Fruit fly (Drosophila melanogaster) whole organism, prepupa: ENCODE measurements around the gene Drsl5.
A peak's percentile ranks its signal among the peaks of the same experiment; 100 is the strongest.

Experiments used
- Blimp-1 ChIP-seq: fragments of 200-800 bp; sonication (Bioruptor generic); optimal IDR thresholded peaks from 3 replicates; lab custom pipeline; 2017; ENCODE audit warnings: missing biosample characterization, missing genetic modification characterization, mild to moderate bottlenecking, moderate library complexity, missing genetic modification reagents
- CG10631 ChIP-seq: fragments of 200-800 bp; sonication (Bioruptor generic); optimal IDR thresholded peaks from 2 replicates; lab custom pipeline; 2016; ENCODE audit warnings: missing biosample characterization, missing genetic modification characterization
- CG10669 ChIP-seq: fragments of 200-800 bp; sonication (Bioruptor generic); optimal IDR thresholded peaks from 3 replicates; lab custom pipeline; 2018; ENCODE audit warnings: missing biosample characterization, mild to moderate bottlenecking, missing genetic modification characterization, moderate library complexity
- CG11294 ChIP-seq: fragments of 200-800 bp; sonication (Bioruptor generic); IDR thresholded peaks from 2 replicates; pipeline ENCODE4 v1.3.6; 2022; ENCODE audit warnings: missing biosample characterization, missing genetic modification characterization
- CG11902 ChIP-seq: fragments of 200-800 bp; sonication (Bioruptor generic); optimal IDR thresholded peaks from 3 replicates; lab custom pipeline; 2016; ENCODE audit warnings: missing biosample characterization, missing genetic modification characterization
- CG15336 ChIP-seq: fragments of 200-800 bp; sonication (Bioruptor generic); IDR thresholded peaks from 2 replicates; pipeline ENCODE4 v1.3.6; 2022; ENCODE audit warnings: missing biosample characterization, missing genetic modification characterization
- CG16779 ChIP-seq: fragments of 200-800 bp; sonication (Bioruptor generic); optimal IDR thresholded peaks from 3 replicates; lab custom pipeline; 2017; ENCODE audit warnings: missing biosample characterization, mild to moderate bottlenecking, missing genetic modification characterization
- CG3032 ChIP-seq: fragments of 200-800 bp; optimal IDR thresholded peaks from 2 replicates; lab custom pipeline; 2019; ENCODE audit warnings: missing biosample characterization, mild to moderate bottlenecking, missing genetic modification characterization, moderate library complexity
- CG31627 ChIP-seq: fragments of 200-800 bp; sonication (Bioruptor generic); optimal IDR thresholded peaks from 3 replicates; lab custom pipeline; 2016; ENCODE audit warnings: missing biosample characterization, missing genetic modification characterization
- CG32006 ChIP-seq: fragments of 200-800 bp; sonication (Bioruptor generic); optimal IDR thresholded peaks from 3 replicates; lab custom pipeline; 2017; ENCODE audit warnings: missing biosample characterization, mild to moderate bottlenecking, missing genetic modification characterization
- CG34406 ChIP-seq: fragments of 200-800 bp; sonication (Bioruptor generic); optimal IDR thresholded peaks from 3 replicates; lab custom pipeline; 2016; ENCODE audit warnings: missing biosample characterization, missing genetic modification characterization
- CG3919 ChIP-seq: fragments of 200-800 bp; sonication (Bioruptor generic); optimal IDR thresholded peaks from 3 replicates; lab custom pipeline; 2016; ENCODE audit warnings: missing biosample characterization, missing genetic modification characterization
- CG6163 ChIP-seq: fragments of 200-800 bp; sonication (Bioruptor generic); IDR thresholded peaks from 3 replicates; pipeline ENCODE4 v1.3.6; 2022; ENCODE audit warnings: missing biosample characterization, missing genetic modification characterization
- CG6276 ChIP-seq: fragments of 200-800 bp; sonication (Bioruptor generic); optimal IDR thresholded peaks from 2 replicates; lab custom pipeline; 2017; ENCODE audit warnings: missing biosample characterization, mild to moderate bottlenecking, missing genetic modification characterization
- CG6792 ChIP-seq: fragments of 200-800 bp; sonication (Bioruptor generic); optimal IDR thresholded peaks from 3 replicates; lab custom pipeline; 2016; ENCODE audit warnings: missing biosample characterization, missing genetic modification characterization
- CG6854 ChIP-seq: fragments of 200-800 bp; sonication (Bioruptor generic); optimal IDR thresholded peaks from 2 replicates; lab custom pipeline; 2017; ENCODE audit warnings: missing biosample characterization, mild to moderate bottlenecking, missing genetic modification characterization
- CG7368 ChIP-seq: fragments of 200-800 bp; sonication (Bioruptor generic); optimal IDR thresholded peaks from 3 replicates; lab custom pipeline; 2016; ENCODE audit warnings: missing biosample characterization, missing genetic modification characterization
- CG8119 ChIP-seq: fragments of 200-800 bp; sonication (Bioruptor generic); IDR thresholded peaks from 3 replicates; pipeline ENCODE4 v1.3.6; 2022; ENCODE audit warnings: missing biosample characterization, missing genetic modification characterization
- CG8319 ChIP-seq: fragments of 200-800 bp; sonication (Bioruptor generic); optimal IDR thresholded peaks from 3 replicates; lab custom pipeline; 2016; ENCODE audit warnings: missing biosample characterization, missing genetic modification characterization
- CG8632 ChIP-seq: fragments of 200-800 bp; sonication (Bioruptor generic); optimal IDR thresholded peaks from 3 replicates; lab custom pipeline; 2016; ENCODE audit warnings: missing biosample characterization, missing genetic modification characterization
- CG9139 ChIP-seq: fragments of 200-800 bp; sonication (Bioruptor generic); optimal IDR thresholded peaks from 3 replicates; lab custom pipeline; 2017; ENCODE audit warnings: missing biosample characterization, mild to moderate bottlenecking, missing genetic modification characterization
- Eip75B ChIP-seq: fragments of 200-800 bp; sonication (Bioruptor generic); optimal IDR thresholded peaks from 3 replicates; lab custom pipeline; 2016; ENCODE audit warnings: missing biosample characterization, missing genetic modification characterization
- Eip78C ChIP-seq: fragments of 200-800 bp; sonication (Bioruptor generic); peaks from one replicate; lab custom pipeline; 2016; ENCODE audit warnings: missing biosample characterization, missing genetic modification characterization
- Eip93F ChIP-seq: fragments of 200-800 bp; sonication (Bioruptor generic); optimal IDR thresholded peaks from 2 replicates; lab custom pipeline; 2016; ENCODE audit warnings: missing biosample characterization, mild to moderate bottlenecking, missing genetic modification characterization
- Ets96B ChIP-seq: fragments of 200-800 bp; optimal IDR thresholded peaks from 2 replicates; lab custom pipeline; 2019; ENCODE audit warnings: missing biosample characterization, mild to moderate bottlenecking, missing genetic modification characterization, moderate library complexity
- Gug ChIP-seq: fragments of 200-800 bp; sonication (Bioruptor generic); IDR thresholded peaks from 2 replicates; pipeline ENCODE4 v1.3.6; 2022; ENCODE audit warnings: missing biosample characterization, missing genetic modification characterization
- Hr39 ChIP-seq: fragments of 200-800 bp; sonication (Bioruptor generic); optimal IDR thresholded peaks from 2 replicates; lab custom pipeline; 2016; ENCODE audit warnings: missing biosample characterization, missing genetic modification characterization
- Hr4 ChIP-seq: fragments of 200-800 bp; sonication (Bioruptor generic); optimal IDR thresholded peaks from 3 replicates; lab custom pipeline; 2016; ENCODE audit warnings: missing biosample characterization, missing genetic modification characterization
- Lpt ChIP-seq: fragments of 200-800 bp; sonication (Bioruptor generic); optimal IDR thresholded peaks from 3 replicates; lab custom pipeline; 2016; ENCODE audit warnings: missing biosample characterization, missing genetic modification characterization
- Met ChIP-seq: fragments of 200-800 bp; sonication (Bioruptor generic); optimal IDR thresholded peaks from 3 replicates; lab custom pipeline; 2016; ENCODE audit warnings: missing biosample characterization, missing genetic modification characterization
- OdsH ChIP-seq: fragments of 200-800 bp; sonication (Bioruptor generic); optimal IDR thresholded peaks from 3 replicates; lab custom pipeline; 2016; ENCODE audit warnings: missing biosample characterization, missing genetic modification characterization
- Sox102F ChIP-seq: fragments of 200-800 bp; sonication (Bioruptor generic); optimal IDR thresholded peaks from 2 replicates; lab custom pipeline; 2016; ENCODE audit warnings: missing biosample characterization, mild to moderate bottlenecking, missing genetic modification characterization
- Sox14 ChIP-seq: fragments of 200-800 bp; sonication (Bioruptor generic); optimal IDR thresholded peaks from 3 replicates; lab custom pipeline; 2016; ENCODE audit warnings: missing biosample characterization, missing genetic modification characterization
- Sox15 ChIP-seq: fragments of 200-800 bp; sonication (Bioruptor generic); optimal IDR thresholded peaks from 3 replicates; lab custom pipeline; 2016; ENCODE audit warnings: missing biosample characterization, missing genetic modification characterization
- achi ChIP-seq: fragments of 200-800 bp; sonication (Bioruptor generic); optimal IDR thresholded peaks from 3 replicates; lab custom pipeline; 2016; ENCODE audit warnings: missing biosample characterization, missing genetic modification characterization
- acj6 ChIP-seq: fragments of 200-800 bp; sonication (Bioruptor generic); optimal IDR thresholded peaks from 3 replicates; lab custom pipeline; 2016; ENCODE audit warnings: missing biosample characterization, missing genetic modification characterization
- cyc ChIP-seq: fragments of 200-800 bp; sonication (Bioruptor generic); optimal IDR thresholded peaks from 3 replicates; lab custom pipeline; 2016; ENCODE audit warnings: missing biosample characterization, missing genetic modification characterization
- dsx ChIP-seq: fragments of 200-800 bp; optimal IDR thresholded peaks from 3 replicates; lab custom pipeline; 2019; ENCODE audit warnings: missing biosample characterization, mild to moderate bottlenecking, missing genetic modification characterization, moderate library complexity; ENCODE audit not compliant: poor library complexity, severe bottlenecking
- eg ChIP-seq: fragments of 200-800 bp; sonication (Bioruptor generic); IDR thresholded peaks from 3 replicates; pipeline ENCODE4 v1.3.6; 2022; ENCODE audit warnings: missing biosample characterization, missing genetic modification characterization
- esn ChIP-seq: fragments of 200-800 bp; sonication (Bioruptor generic); optimal IDR thresholded peaks from 2 replicates; lab custom pipeline; 2016; ENCODE audit warnings: missing biosample characterization, mild to moderate bottlenecking, missing genetic modification characterization, moderate library complexity
- fd59A ChIP-seq: fragments of 200-800 bp; sonication (Bioruptor generic); optimal IDR thresholded peaks from 2 replicates; lab custom pipeline; 2017; ENCODE audit warnings: missing biosample characterization, mild to moderate bottlenecking, missing genetic modification characterization, missing genetic modification reagents
- fd85E ChIP-seq: fragments of 200-800 bp; sonication (Bioruptor generic); optimal IDR thresholded peaks from 3 replicates; lab custom pipeline; 2016; ENCODE audit warnings: missing biosample characterization, missing genetic modification characterization
- fkh ChIP-seq: fragments of 200-800 bp; sonication (Bioruptor generic); optimal IDR thresholded peaks from 3 replicates; lab custom pipeline; 2017; ENCODE audit warnings: missing biosample characterization, mild to moderate bottlenecking, missing genetic modification characterization, moderate library complexity
- lz ChIP-seq: fragments of 200-800 bp; sonication (Bioruptor generic); optimal IDR thresholded peaks from 3 replicates; lab custom pipeline; 2016; ENCODE audit warnings: missing biosample characterization, missing genetic modification characterization
- pdm3 ChIP-seq: fragments of 200-800 bp; sonication (Bioruptor generic); optimal IDR thresholded peaks from 3 replicates; lab custom pipeline; 2016; ENCODE audit warnings: missing biosample characterization, missing genetic modification characterization
- svp ChIP-seq: fragments of 200-800 bp; sonication (Bioruptor generic); peaks from one replicate; lab custom pipeline; 2016; ENCODE audit warnings: missing biosample characterization, missing genetic modification characterization
- vri ChIP-seq: fragments of 200-800 bp; sonication (Bioruptor generic); optimal IDR thresholded peaks from 3 replicates; lab custom pipeline; 2016; ENCODE audit warnings: missing biosample characterization, mild to moderate bottlenecking, missing genetic modification characterization

Drsl5 gene

DNA sequence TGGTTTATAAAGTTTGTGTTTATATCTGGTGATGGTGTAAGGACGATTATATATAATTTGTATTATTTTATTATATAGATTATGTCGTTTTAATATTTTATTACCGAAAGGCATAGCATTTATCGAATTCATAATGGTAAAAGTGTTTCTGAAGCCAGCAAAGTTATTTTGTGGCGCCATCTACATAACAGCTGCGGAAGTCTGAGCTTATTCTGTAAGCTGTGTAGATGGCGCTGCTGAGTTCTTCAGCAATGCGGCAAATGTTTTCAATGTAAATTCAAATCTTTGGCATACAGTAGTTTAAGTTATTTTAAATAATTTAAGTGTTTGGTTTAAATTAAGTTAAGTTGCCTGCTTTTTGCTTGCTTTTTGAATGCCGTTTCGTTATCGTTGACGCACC lies 28.2 kb upstream of the Drsl5 start:
- TF ChIP-seq Hr4: no peak
- no peak for TF ChIP-seq CG7368 (GFP tag; lab: Kevin White, UChicago)
- TF ChIP-seq svp (GFP tag; lab: Kevin White, UChicago): peak; percentile 5
- no peak for TF ChIP-seq CG10631 (GFP tag; lab: Kevin White, UChicago)
- TF ChIP-seq Sox15 (GFP tag; lab: Kevin White, UChicago): no peak
- peak; percentile 48 for TF ChIP-seq Eip78C
- TF ChIP-seq dsx (GFP tag; lab: Kevin White, UChicago): no peak
- no peak for TF ChIP-seq esn (GFP tag; lab: Kevin White, UChicago)
- TF ChIP-seq Blimp-1 (GFP tag; lab: Kevin White, UChicago): no peak
- no peak for TF ChIP-seq CG6276 (GFP tag; lab: Kevin White, UChicago)
- TF ChIP-seq cyc (GFP tag; lab: Kevin White, UChicago): peak; percentile 24
- TF ChIP-seq CG9139 (GFP tag; lab: Kevin White, UChicago): no peak
- TF ChIP-seq CG8632 (GFP tag; lab: Kevin White, UChicago): no peak
- no peak for TF ChIP-seq CG3032
- TF ChIP-seq lz (GFP tag; lab: Kevin White, UChicago): no peak
- no peak for TF ChIP-seq CG11902 (GFP tag; lab: Kevin White, UChicago)
- TF ChIP-seq CG3919 (GFP tag; lab: Kevin White, UChicago): peak; percentile 28
- no peak for TF ChIP-seq CG8119 (GFP tag; lab: Robert Waterston, UW)
- TF ChIP-seq Ets96B (tag; lab: Kevin White, UChicago): no peak
- TF ChIP-seq vri (GFP tag; lab: Kevin White, UChicago): no peak
- TF ChIP-seq Lpt: no peak
- TF ChIP-seq CG16779: no peak
- TF ChIP-seq Gug (GFP tag; lab: Robert Waterston, UW): no peak
- TF ChIP-seq, all 60 proteins: peak for 4

DNA sequence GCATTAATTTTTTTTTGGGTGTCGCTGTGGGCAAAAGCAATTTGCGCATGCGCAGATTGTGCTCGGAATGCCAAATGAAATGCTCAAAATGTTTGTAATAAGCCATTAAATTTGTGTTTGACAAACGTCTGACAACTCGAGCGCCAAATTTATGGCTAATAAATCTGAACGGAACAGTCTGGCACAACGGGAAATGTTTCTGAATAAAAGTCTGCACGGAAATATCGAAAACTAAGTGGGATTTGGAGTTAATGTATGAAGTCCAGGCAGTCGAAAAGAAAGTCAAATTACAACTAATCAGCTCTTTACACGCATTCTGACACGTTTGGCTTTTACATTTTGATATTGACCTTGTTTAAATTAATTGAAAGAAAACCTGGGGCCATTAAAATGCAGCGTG lies 25.4 kb upstream of the Drsl5 start, which contains the start of gene CG12009:
Gene CG12009, plus strand, starts transcription at position 301 of the 400 bp plus-strand sequence.
- TF ChIP-seq Eip78C: no peak
- no peak for TF ChIP-seq pdm3
- no peak for TF ChIP-seq CG32006 (GFP tag; lab: Kevin White, UChicago)
- no peak for TF ChIP-seq CG34406 (GFP tag; lab: Kevin White, UChicago)
- no peak for TF ChIP-seq CG6792 (GFP tag; lab: Kevin White, UChicago)
- no peak for TF ChIP-seq Sox15 (GFP tag; lab: Kevin White, UChicago)
- TF ChIP-seq CG16779: no peak
- TF ChIP-seq CG11294: no peak
- no peak for TF ChIP-seq CG6854 (GFP tag; lab: Kevin White, UChicago)

dm6 chr3L:3300345-3300744 lies 16.2 kb upstream of the Drsl5 start:
- no peak for TF ChIP-seq dsx (GFP tag; lab: Kevin White, UChicago)
- TF ChIP-seq Sox14: peak; percentile 13
- peak; percentile 42 for TF ChIP-seq CG7368 (GFP tag; lab: Kevin White, UChicago)
- TF ChIP-seq Blimp-1 (GFP tag; lab: Kevin White, UChicago): peak; percentile 12
- no peak for TF ChIP-seq fkh (GFP tag; lab: Kevin White, UChicago)
- TF ChIP-seq cyc (GFP tag; lab: Kevin White, UChicago): peak; percentile 78
- TF ChIP-seq CG11902 (GFP tag; lab: Kevin White, UChicago): peak; percentile 43
- peak; percentile 64 for TF ChIP-seq CG3919 (GFP tag; lab: Kevin White, UChicago)
- TF ChIP-seq CG31627 (GFP tag; lab: Kevin White, UChicago): peak; percentile 59
- TF ChIP-seq CG6854 (GFP tag; lab: Kevin White, UChicago): no peak
- TF ChIP-seq CG6163 (GFP tag; lab: Robert Waterston, UW): no peak
- TF ChIP-seq Gug (GFP tag; lab: Robert Waterston, UW): no peak
- peak; percentile 62 for TF ChIP-seq Met (GFP tag; lab: Kevin White, UChicago)
- no peak for TF ChIP-seq CG8632 (GFP tag; lab: Kevin White, UChicago)
- peak; percentile 37 for TF ChIP-seq achi (GFP tag; lab: Kevin White, UChicago)
- TF ChIP-seq acj6: peak; percentile 13
- no peak for TF ChIP-seq CG8319 (GFP tag; lab: Kevin White, UChicago)
- no peak for TF ChIP-seq CG10669 (GFP tag; lab: Kevin White, UChicago)
- no peak for TF ChIP-seq Eip93F (GFP tag; lab: Kevin White, UChicago)
- TF ChIP-seq Hr39 (GFP tag; lab: Kevin White, UChicago): peak; percentile 59
- TF ChIP-seq fd59A (GFP tag; lab: Kevin White, UChicago): no peak
- no peak for TF ChIP-seq CG11294
- peak; percentile 79 for TF ChIP-seq eg (GFP tag; lab: Robert Waterston, UW)
- peak; percentile 39 for TF ChIP-seq OdsH (GFP tag; lab: Kevin White, UChicago)
- peak; percentile 69 for TF ChIP-seq Sox102F
- TF ChIP-seq vri (GFP tag; lab: Kevin White, UChicago): peak; percentile 32
- no peak for TF ChIP-seq Eip75B (GFP tag; lab: Kevin White, UChicago)
- TF ChIP-seq CG15336 (GFP tag; lab: Robert Waterston, UW): peak; percentile 66
- peak; percentile 28 for TF ChIP-seq Ets96B (tag; lab: Kevin White, UChicago)
- peak; percentile 67 for TF ChIP-seq lz (GFP tag; lab: Kevin White, UChicago)
- TF ChIP-seq fd85E (GFP tag; lab: Kevin White, UChicago): no peak
- no peak for TF ChIP-seq CG9139 (GFP tag; lab: Kevin White, UChicago)
- TF ChIP-seq Lpt: no peak
- TF ChIP-seq svp (GFP tag; lab: Kevin White, UChicago): peak; percentile 84
